Worm (Caenorhabditis elegans): ENCODE results near the gene T05A1.5.
"Not testable (repeated sequence)": the region's sequence is repeated elsewhere in the genome, so short reads cannot be mapped to it uniquely, and the experiment has no call there.

The T05A1.5 gene

DNA sequence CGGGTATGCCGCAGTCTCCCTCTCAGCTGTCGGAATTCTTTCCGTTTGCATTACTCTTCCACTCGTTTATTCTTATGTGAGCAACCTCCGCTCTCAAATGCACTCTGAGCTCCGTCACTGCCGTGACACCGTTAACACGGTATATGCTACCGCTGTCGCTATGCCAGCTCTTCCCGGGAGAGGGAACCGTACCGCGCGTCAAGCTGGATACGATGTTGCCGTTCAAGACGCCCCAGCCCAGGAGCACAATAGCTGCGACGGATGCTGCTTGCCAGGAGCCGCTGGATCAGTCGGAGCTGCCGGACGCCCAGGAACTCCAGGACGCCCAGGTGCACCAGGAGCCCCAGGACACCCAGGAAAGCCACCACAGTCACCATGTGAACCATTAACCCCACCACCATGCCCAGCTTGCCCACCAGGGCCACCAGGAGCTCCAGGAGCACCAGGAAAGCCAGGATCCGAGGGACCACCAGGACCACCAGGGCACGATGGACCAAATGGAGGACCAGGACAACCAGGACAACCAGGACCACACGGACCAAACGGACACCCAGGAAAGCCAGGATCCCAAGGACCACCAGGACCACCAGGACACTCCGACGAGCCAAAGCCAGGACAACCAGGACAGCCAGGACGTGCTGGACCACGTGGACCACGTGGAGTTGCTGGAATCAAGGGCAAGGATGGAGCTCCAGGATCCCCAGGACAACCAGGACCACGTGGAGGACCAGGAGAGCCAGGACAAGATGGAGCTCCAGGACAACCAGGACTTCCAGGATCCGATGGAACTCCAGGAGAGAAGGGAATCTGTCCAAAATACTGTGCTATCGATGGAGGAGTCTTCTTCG, 17.7 kb downstream of the T05A1.5 start:
- TF ChIP-seq ztf-29 (GFP tag; IDR thresholded peaks at IDR 0.05), result no peak
- no peak for TF ChIP-seq med-1 (GFP tag; optimal IDR thresholded peaks at IDR 0.05; ENCODE audit: insufficient read depth)
- no peak for TF ChIP-seq T22C8.4 (GFP tag; IDR thresholded peaks at IDR 0.05)
- no peak for TF ChIP-seq ref-1 (GFP tag; conservative IDR thresholded peaks at IDR 0.05)
- TF ChIP-seq cog-1 (tag; optimal IDR thresholded peaks at IDR 0.05), result no peak
- TF ChIP-seq flt-1 (GFP tag; IDR thresholded peaks at IDR 0.05), result no peak

DNA sequence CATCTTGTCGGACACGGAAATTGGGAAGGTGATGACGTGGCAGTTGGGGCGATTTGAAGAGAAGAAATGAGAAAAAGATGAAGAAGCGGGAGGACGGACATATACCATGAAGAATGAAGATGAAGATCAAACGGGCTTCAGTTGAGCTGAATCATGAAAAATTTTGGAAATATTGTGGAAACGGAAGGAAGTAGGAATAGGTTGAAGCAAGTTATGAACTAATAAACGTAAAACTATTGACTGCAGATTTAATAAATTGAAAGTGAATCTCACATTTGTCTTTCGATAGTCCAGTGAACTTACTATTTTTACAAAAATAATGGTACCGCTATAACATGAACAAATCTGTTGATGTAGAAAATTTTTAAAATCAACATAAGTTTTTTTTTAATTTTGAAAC, 20.4 kb downstream of the T05A1.5 start, which contains the start of gene lron-14:
TSS of gene lron-14 (minus strand) at position 101 of the 400 bp plus-strand sequence.
- TF ChIP-seq flt-1 (GFP tag; IDR thresholded peaks at IDR 0.05), result no peak
- no peak for TF ChIP-seq med-1 (GFP tag; optimal IDR thresholded peaks at IDR 0.05; ENCODE audit: insufficient read depth)
- no peak for TF ChIP-seq ref-1 (GFP tag; conservative IDR thresholded peaks at IDR 0.05)

DNA sequence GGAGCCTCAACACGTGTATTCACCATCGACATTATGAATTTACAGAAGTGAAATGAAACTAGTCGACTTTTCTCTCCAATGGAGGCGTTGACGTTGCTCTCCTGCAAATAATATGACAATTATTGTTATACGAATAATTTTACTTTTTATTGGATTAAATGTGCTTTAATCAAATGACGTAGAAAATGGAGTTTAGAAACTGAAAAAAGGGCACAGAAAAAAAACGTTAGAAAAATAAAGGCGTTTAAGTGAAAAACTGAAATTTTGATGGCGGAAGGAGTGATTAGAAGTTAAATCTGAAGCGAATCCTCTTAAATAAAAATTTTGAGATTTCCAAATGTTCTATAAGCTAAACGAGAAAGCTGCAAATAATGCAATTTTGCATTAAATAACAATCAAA, 33.9 kb downstream of the T05A1.5 start, which contains the start of gene npr-2:
TSS of gene npr-2 (minus strand) at position 101 of the 400 bp plus-strand sequence.
- TF ChIP-seq tab-1 (GFP tag; IDR thresholded peaks at IDR 0.05), result no peak
- no peak for TF ChIP-seq ztf-29 (GFP tag; IDR thresholded peaks at IDR 0.05)
- TF ChIP-seq T22C8.4 (GFP tag; IDR thresholded peaks at IDR 0.05), result no peak
- TF ChIP-seq flt-1 (GFP tag; IDR thresholded peaks at IDR 0.05), result no peak
- no peak for TF ChIP-seq med-1 (GFP tag; optimal IDR thresholded peaks at IDR 0.05; ENCODE audit: insufficient read depth)
- no peak for TF ChIP-seq klf-2 (GFP tag; conservative IDR thresholded peaks at IDR 0.05)
- no peak for TF ChIP-seq cog-1 (tag; optimal IDR thresholded peaks at IDR 0.05)

DNA sequence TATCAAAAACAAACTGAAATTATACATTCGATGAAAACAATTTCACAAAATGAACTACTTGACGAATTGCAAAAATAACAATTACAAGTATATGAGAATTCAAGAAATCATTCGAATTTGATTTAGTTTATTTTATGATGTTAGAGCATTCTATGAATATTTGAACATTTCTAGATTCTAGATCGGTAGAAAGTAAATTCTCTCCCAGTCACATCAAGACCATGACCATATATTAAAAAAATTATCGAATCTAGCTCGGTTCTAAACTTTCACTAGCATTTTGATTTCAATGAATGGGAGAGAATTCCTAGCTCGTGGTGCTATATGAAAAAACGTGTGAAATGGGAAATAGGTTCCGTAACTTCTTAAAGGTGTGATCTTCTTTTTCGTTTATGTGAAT, 38.3 kb downstream of the T05A1.5 start:
- TF ChIP-seq ztf-23 (GFP tag; IDR thresholded peaks at IDR 0.05), result no peak

DNA sequence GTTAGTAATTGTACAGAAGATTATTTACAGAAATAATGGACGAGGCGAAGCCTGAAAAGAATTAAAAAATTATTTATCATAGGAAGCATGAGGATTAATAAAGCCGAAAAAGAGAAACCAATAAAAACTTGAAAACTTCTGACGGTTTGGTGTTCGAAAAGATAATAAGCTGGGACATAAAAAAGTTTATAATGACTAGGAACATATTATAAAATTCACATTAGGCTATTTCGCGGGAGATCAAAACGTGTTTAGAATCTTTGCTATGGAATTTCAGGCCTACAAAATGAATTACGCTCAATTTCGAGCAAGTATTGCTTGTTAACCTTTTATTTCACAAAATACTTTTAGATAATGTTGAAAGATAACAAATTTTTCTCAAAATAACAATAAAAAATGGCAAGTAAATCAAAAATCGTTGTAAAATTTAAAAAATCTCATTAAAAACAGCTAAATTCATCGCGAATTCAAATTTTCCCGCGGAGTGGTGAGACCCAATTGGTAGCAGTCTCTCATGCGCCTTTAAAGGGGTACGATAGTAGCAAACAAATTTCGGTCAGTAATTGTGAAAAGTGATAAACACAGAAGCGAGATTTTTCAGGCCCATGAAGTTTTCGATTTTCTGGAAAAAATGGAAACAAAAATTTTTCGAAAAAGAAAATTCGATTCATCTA, 42.8 kb downstream of the T05A1.5 start, which contains the start of gene trcs-1:
TSS of gene trcs-1 (minus strand) at position 51 of the 674 bp plus-strand sequence.
- TF ChIP-seq tab-1 (GFP tag; IDR thresholded peaks at IDR 0.05) (no peak), ztf-23 (GFP tag; IDR thresholded peaks at IDR 0.05) (no peak), med-1 (GFP tag; optimal IDR thresholded peaks at IDR 0.05; ENCODE audit: insufficient read depth) (no peak), ztf-29 (GFP tag; IDR thresholded peaks at IDR 0.05) (no peak), cog-1 (tag; optimal IDR thresholded peaks at IDR 0.05) (no peak), klf-2 (GFP tag; conservative IDR thresholded peaks at IDR 0.05) (no peak), ref-1 (GFP tag; conservative IDR thresholded peaks at IDR 0.05) (no peak)

DNA sequence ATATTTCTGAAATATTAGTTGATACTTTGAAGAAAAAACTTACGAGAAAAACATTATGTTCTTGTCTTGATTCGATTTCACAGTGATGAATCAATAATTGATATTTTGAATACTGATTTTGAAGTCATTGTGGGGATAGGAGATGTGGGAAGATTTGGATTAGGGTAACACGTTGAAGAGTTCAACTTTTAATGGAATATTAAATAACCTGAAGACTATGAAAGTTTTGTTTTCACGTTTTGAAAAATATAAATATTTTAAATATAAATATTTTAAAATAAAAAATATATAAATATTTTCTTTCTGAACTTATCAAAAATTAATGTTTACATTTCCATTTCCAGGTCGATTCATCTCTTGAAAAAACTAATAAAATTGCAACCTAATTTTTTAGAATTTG, 46.3 kb downstream of the T05A1.5 start, which contains the start of gene pei-1:
TSS of gene pei-1 (minus strand) at position 101 of the 400 bp plus-strand sequence.
- TF ChIP-seq ztf-23 (GFP tag; IDR thresholded peaks at IDR 0.05) (no peak), T22C8.4 (GFP tag; IDR thresholded peaks at IDR 0.05) (no peak), cog-1 (tag; optimal IDR thresholded peaks at IDR 0.05) (no peak), tab-1 (GFP tag; IDR thresholded peaks at IDR 0.05) (no peak), flt-1 (GFP tag; IDR thresholded peaks at IDR 0.05) (no peak), ref-1 (GFP tag; conservative IDR thresholded peaks at IDR 0.05) (no peak), med-1 (GFP tag; optimal IDR thresholded peaks at IDR 0.05; ENCODE audit: insufficient read depth) (no peak), klf-2 (GFP tag; conservative IDR thresholded peaks at IDR 0.05) (no peak), ztf-29 (GFP tag; IDR thresholded peaks at IDR 0.05) (no peak)

DNA sequence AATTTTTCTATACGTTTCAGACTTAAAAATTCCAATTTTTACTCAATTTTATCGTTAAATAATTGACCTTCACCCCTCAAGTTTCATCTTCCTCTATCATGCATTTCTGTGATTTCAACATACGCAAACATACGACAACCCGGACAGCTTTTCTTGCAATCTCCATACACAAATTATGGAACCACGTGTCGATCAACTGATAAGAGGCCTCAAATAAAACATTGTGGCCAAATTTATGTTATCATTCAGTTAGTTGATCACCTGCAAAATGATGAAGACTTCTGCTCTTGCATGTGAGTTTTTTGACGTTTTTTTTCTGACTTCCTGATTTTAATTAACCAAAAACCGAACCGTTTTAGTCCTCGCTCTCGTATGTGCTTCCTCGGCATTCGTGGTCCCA, 47.4 kb downstream of the T05A1.5 start, which contains the start of gene spp-18:
TSS of gene spp-18 (plus strand) at position 257 of the 400 bp plus-strand sequence.
- TF ChIP-seq ref-1 (GFP tag; conservative IDR thresholded peaks at IDR 0.05) (no peak), flt-1 (GFP tag; IDR thresholded peaks at IDR 0.05) (no peak), cog-1 (tag; optimal IDR thresholded peaks at IDR 0.05) (no peak), ztf-29 (GFP tag; IDR thresholded peaks at IDR 0.05) (no peak), klf-2 (GFP tag; conservative IDR thresholded peaks at IDR 0.05) (no peak), tab-1 (GFP tag; IDR thresholded peaks at IDR 0.05) (no peak), med-1 (GFP tag; optimal IDR thresholded peaks at IDR 0.05; ENCODE audit: insufficient read depth) (no peak), T22C8.4 (GFP tag; IDR thresholded peaks at IDR 0.05) (no peak), ztf-23 (GFP tag; IDR thresholded peaks at IDR 0.05) (no peak)

DNA sequence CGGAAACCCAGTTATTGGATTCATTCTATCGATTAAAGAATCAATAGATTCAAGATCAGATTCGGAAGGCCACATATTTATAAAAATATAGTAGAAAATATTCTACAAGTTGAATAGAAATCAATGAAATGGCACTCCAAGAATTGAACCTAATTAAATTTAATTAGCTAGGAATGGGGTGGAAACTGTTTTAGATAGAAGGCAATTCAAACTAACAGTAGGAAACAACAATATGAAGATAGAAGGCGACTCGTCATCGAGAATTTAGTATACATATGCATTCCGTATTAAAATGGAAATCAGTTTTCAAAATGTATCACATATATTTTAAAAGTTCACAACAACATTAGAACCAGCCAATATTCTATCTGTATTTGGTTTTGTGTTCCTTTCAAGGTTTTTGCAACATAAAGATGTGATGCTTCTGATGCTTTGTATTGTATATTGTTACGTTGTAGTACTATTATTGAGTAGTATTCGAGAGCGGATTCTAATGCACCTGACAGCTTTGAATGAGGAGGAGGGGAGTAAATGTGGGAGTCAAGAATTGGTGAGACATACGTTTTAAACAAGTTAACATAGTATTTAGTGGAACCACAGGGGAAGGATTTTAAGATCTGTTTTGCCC, 49.8 kb downstream of the T05A1.5 start, which contains the start of the genes F27C8.3 and F27C8.2:
TSS of gene F27C8.3 (minus strand) at position 101 of the 628 bp plus-strand sequence.
TSS of gene F27C8.2 (plus strand) at position 578 of the 628 bp plus-strand sequence.
- not testable (repeated sequence) for TF ChIP-seq ztf-29, T22C8.4, flt-1 (GFP tag; IDR thresholded peaks at IDR 0.05)

DNA sequence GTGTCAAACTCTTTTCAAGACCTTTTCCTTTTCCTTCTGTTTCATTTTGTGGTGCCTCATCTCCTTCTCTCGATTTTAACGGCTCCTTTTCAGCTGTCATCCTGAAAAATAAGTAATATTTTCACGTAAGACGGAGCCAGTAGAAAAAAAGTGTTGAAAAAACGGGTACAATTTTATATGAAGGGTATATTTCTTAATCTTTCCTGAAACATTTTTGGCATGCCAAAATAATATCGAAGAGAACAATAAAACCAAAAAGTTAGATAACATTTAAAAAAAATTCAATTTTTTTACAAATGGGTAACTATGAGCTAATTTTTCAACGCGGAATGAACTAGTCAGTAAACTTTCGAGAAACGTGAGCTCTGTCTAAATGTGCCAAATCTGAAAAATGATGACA, 55.5 kb downstream of the T05A1.5 start, which contains the start of gene aat-1:
TSS of gene aat-1 (minus strand) at position 101 of the 400 bp plus-strand sequence.
- TF ChIP-seq ztf-29 (GFP tag; IDR thresholded peaks at IDR 0.05) (no peak), med-1 (GFP tag; optimal IDR thresholded peaks at IDR 0.05; ENCODE audit: insufficient read depth) (no peak), cog-1 (tag; optimal IDR thresholded peaks at IDR 0.05) (no peak), klf-2 (GFP tag; conservative IDR thresholded peaks at IDR 0.05) (no peak), flt-1 (GFP tag; IDR thresholded peaks at IDR 0.05) (no peak), ztf-23 (GFP tag; IDR thresholded peaks at IDR 0.05) (no peak), ref-1 (GFP tag; conservative IDR thresholded peaks at IDR 0.05) (no peak), T22C8.4 (GFP tag; IDR thresholded peaks at IDR 0.05) (no peak), tab-1 (GFP tag; IDR thresholded peaks at IDR 0.05) (no peak)
